Worm (Caenorhabditis elegans) whole organism, L4 larva: ENCODE measurements around the gene arrd-22.

Source experiments
- arid-1 ChIP-seq: fragments of 200-800 bp; sonication (Bioruptor generic); conservative IDR thresholded peaks from 2 replicates; pipeline ENCODE4 v1.3.6; 2022; ENCODE audit warnings: missing genetic modification reagents, missing genetic modification characterization, missing compliant biosample characterization
- nhr-28 ChIP-seq: fragments of 150-350 bp; optimal IDR thresholded peaks from 2 replicates; lab custom pipeline; 2014; ENCODE audit warnings: missing biosample characterization, missing genetic modification characterization
- zfp-3 ChIP-seq: fragments of 200-800 bp; sonication (Bioruptor generic); conservative IDR thresholded peaks from 2 replicates; pipeline ENCODE4 v1.3.6; 2022; ENCODE audit warnings: missing genetic modification reagents, missing genetic modification characterization, missing compliant biosample characterization
- zip-2 ChIP-seq: fragments of 150-350 bp; optimal IDR thresholded peaks from 2 replicates; lab custom pipeline; 2014; ENCODE audit warnings: missing biosample characterization, missing genetic modification characterization

ce11 chrV:3376973-3377372 lies 33.3 kb upstream of the arrd-22 start, which contains the start of gene srbc-2:
- TF ChIP-seq zfp-3 (GFP tag; lab: Robert Waterston, UW) = no peak
- no peak for TF ChIP-seq zip-2 (tag; lab: Kevin White, UChicago)
- TF ChIP-seq arid-1 (GFP tag; lab: Robert Waterston, UW) = no peak
- no peak for TF ChIP-seq nhr-28
